Worm (Caenorhabditis elegans) whole organism, late embryonic: Measurements from ENCODE around the gene str-196.

Experiments used
- ceh-2 ChIP-seq: sonication (generic microtip); optimal IDR thresholded peaks from 2 replicates; lab custom pipeline; 2016; ENCODE audit warnings: missing genotype, missing genetic modification characterization, missing compliant biosample characterization
- ceh-34 ChIP-seq: sonication (generic microtip); optimal IDR thresholded peaks from 2 replicates; lab custom pipeline; 2016; ENCODE audit warnings: mild to moderate bottlenecking, missing genetic modification characterization, missing compliant biosample characterization
- dve-1 ChIP-seq: sonication (generic microtip); optimal IDR thresholded peaks from 2 replicates; lab custom pipeline; 2017; ENCODE audit warnings: antibody characterized with exemption, mild to moderate bottlenecking, missing genetic modification characterization, missing compliant biosample characterization
- elt-2 ChIP-seq: sonication (generic microtip); optimal IDR thresholded peaks from 2 replicates; lab custom pipeline; 2016; ENCODE audit warnings: missing genetic modification reagents, missing genetic modification characterization, missing compliant biosample characterization
- ets-4 ChIP-seq: sonication (generic microtip); optimal IDR thresholded peaks from 2 replicates; lab custom pipeline; 2016; ENCODE audit warnings: missing genetic modification characterization, missing compliant biosample characterization
- gmeb-2 ChIP-seq: sonication (generic microtip); optimal IDR thresholded peaks from 2 replicates; lab custom pipeline; 2016; ENCODE audit warnings: missing genetic modification characterization, inconsistent platforms, missing compliant biosample characterization
- hlh-30 ChIP-seq: sonication (generic microtip); optimal IDR thresholded peaks from 2 replicates; lab custom pipeline; 2017; ENCODE audit warnings: antibody characterized with exemption, missing genetic modification characterization, missing compliant biosample characterization; ENCODE audit not compliant: insufficient read depth
- nhr-11 ChIP-seq: fragments of 150-350 bp; optimal IDR thresholded peaks from 2 replicates; lab custom pipeline; 2014; ENCODE audit warnings: missing biosample characterization, missing genetic modification characterization
- pha-2 ChIP-seq: sonication (generic microtip); optimal IDR thresholded peaks from 2 replicates; lab custom pipeline; 2017; ENCODE audit warnings: mild to moderate bottlenecking, missing genetic modification characterization, missing compliant biosample characterization
- pqm-1 ChIP-seq: sonication (generic microtip); optimal IDR thresholded peaks from 2 replicates; lab custom pipeline; 2016; ENCODE audit warnings: missing genetic modification characterization, missing compliant biosample characterization
- tbx-2 ChIP-seq: sonication (generic microtip); optimal IDR thresholded peaks from 2 replicates; lab custom pipeline; 2016; ENCODE audit warnings: missing genetic modification characterization, missing compliant biosample characterization
- zip-5 ChIP-seq: sonication (generic microtip); optimal IDR thresholded peaks from 2 replicates; lab custom pipeline; 2016; ENCODE audit warnings: missing genetic modification characterization, missing compliant biosample characterization

DNA sequence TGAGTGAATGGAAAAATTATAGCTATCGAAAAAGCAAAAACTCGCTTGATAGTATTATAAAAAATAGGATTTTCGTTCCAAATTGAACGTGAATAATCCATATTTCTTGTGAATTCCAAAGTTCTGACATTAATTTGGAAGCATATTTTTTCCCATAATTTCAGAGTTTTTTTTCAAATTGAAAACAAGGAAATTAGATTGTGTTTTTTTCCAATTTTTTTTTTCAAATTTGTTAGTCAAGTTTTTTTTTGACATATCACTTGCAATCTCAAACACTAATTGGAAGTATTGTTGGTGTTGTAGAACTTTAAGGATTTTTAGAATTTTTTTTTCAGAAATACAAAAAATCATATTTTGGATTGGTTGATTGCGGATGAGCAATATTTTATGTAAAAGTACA lies 45.0 kb upstream of the str-196 start, which contains the start of gene srh-34:
- TF ChIP-seq tbx-2 (tag; lab: Kevin White, UChicago) (no peak), elt-2 (no peak), zip-5 (tag; lab: Kevin White, UChicago) (no peak), ceh-2 (no peak), nhr-11 (tag; lab: Kevin White, UChicago) (no peak), hlh-30 (tag; lab: Kevin White, UChicago) (no peak), gmeb-2 (tag; lab: Kevin White, UChicago) (no peak), ets-4 (no peak), ceh-34 (tag; lab: Kevin White, UChicago) (no peak), dve-1 (no peak), pqm-1 (tag; lab: Kevin White, UChicago) (no peak), pha-2 (tag; lab: Kevin White, UChicago) (no peak)
